Fruit fly (Drosophila melanogaster): ENCODE measurements around the gene RhoGAP16F.

The RhoGAP16F gene

DNA sequence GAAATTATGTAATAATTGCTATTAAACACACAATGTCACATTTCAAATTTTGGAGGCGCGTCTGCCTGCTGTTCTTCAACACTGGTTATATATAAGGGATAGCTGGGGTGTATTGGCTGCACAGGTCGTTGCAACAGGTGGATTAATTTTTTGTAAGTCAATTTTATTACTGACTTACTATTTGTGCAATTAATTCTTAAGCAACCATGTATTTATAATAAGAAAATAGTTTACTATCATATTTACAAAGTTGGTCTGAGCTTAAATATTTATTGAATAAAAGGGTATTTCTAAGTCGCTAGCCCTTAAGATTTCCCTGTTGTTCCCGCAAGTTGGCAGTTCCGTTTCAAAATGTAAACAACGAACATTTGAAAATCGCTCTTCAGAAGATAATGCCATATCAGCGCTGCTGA lies at the start of gene RhoGAP16F (continued):
- TF ChIP-seq CG18619 (GFP tag; optimal IDR thresholded peaks at IDR 0.05) (peak; percentile 79), gcm2 (GFP tag; optimal IDR thresholded peaks at IDR 0.05) (no peak), oc (tag; optimal IDR thresholded peaks at IDR 0.05) (peak; percentile 70), ac (GFP tag; optimal IDR thresholded peaks at IDR 0.05) (peak; percentile 33), Asciz (GFP tag; optimal IDR thresholded peaks at IDR 0.05) (peak; percentile 74), Poxn (GFP tag; IDR thresholded peaks at IDR 0.05) (no peak), hb (GFP tag; IDR thresholded peaks at IDR 0.05; ENCODE audit: partially characterized antibody) (no peak), Trl (optimal IDR thresholded peaks at IDR 0.05) (no peak), Trl (GFP tag; optimal IDR thresholded peaks at IDR 0.05) (peak; percentile 78), CG18476 (GFP tag; optimal IDR thresholded peaks at IDR 0.05) (peak; percentile 69), CrebB (tag; optimal IDR thresholded peaks at IDR 0.05) (peak; percentile 60), Bteb2 (GFP tag; optimal IDR thresholded peaks at IDR 0.05) (peak; percentile 71), HHEX (GFP tag; optimal IDR thresholded peaks at IDR 0.05) (peak; percentile 74), seq (GFP tag; IDR thresholded peaks at IDR 0.05) (peak; percentile 77), odd (GFP tag; optimal IDR thresholded peaks at IDR 0.05) (peak; percentile 64), CG2875 (GFP tag; optimal IDR thresholded peaks at IDR 0.05) (peak; percentile 51), CG11504 (tag; optimal IDR thresholded peaks at IDR 0.05) (peak; percentile 84), Sox100B (GFP tag; optimal IDR thresholded peaks at IDR 0.05) (peak; percentile 79), Oaz (GFP tag; IDR thresholded peaks at IDR 0.05) (peak; percentile 71; the same call in 1 of the 2 replicates), CG17829 (tag; optimal IDR thresholded peaks at IDR 0.05) (peak; percentile 86), CG14050 (GFP tag; IDR thresholded peaks at IDR 0.05) (peak; percentile 73), Optix (GFP tag; IDR thresholded peaks at IDR 0.05) (peak; percentile 68; the same call in 1 of the 3 replicates), Fer1 (GFP tag; optimal IDR thresholded peaks at IDR 0.05) (peak; percentile 79), CG11696 (GFP tag; IDR thresholded peaks at IDR 0.05) (peak; percentile 44), hkb (optimal IDR thresholded peaks at IDR 0.05) (no peak), hkb (GFP tag; IDR thresholded peaks at IDR 0.05) (peak; percentile 79), ato (GFP tag; IDR thresholded peaks at IDR 0.05; ENCODE audit: partially characterized antibody) (no peak), CG13624 (GFP tag; optimal IDR thresholded peaks at IDR 0.05) (peak; percentile 76), CG31224 (GFP tag; IDR thresholded peaks at IDR 0.05) (peak; percentile 80), CoRest (tag; optimal IDR thresholded peaks at IDR 0.05) (peak; percentile 90), dati (GFP tag; IDR thresholded peaks at IDR 0.05) (no peak), CG9797 (GFP tag; optimal IDR thresholded peaks at IDR 0.05) (no peak), CG15269 (tag; optimal IDR thresholded peaks at IDR 0.05) (peak; percentile 85), dpn (GFP tag; optimal IDR thresholded peaks at IDR 0.05) (peak; percentile 77 to 88), mirr (GFP tag; optimal IDR thresholded peaks at IDR 0.05) (peak; percentile 29), pzg (GFP tag; optimal IDR thresholded peaks at IDR 0.05) (peak; percentile 39), HLHmδ (GFP tag; optimal IDR thresholded peaks at IDR 0.05) (no peak), CG10321 (GFP tag; IDR thresholded peaks at IDR 0.05) (peak; percentile 43; the same call in 1 of the 2 replicates), CG8765 (GFP tag; IDR thresholded peaks at IDR 0.05) (peak; percentile 59), chn (GFP tag; optimal IDR thresholded peaks at IDR 0.05) (peak; percentile 84), CG2120 (GFP tag; optimal IDR thresholded peaks at IDR 0.05) (peak; percentile 92), CG11560 (tag; IDR thresholded peaks at IDR 0.05) (peak; percentile 64), bowl (GFP tag; IDR thresholded peaks at IDR 0.05) (0 out of 2 replicates have a peak, but pooled peaks have one; percentile 27), nom (GFP tag; optimal IDR thresholded peaks at IDR 0.05) (peak; percentile 60), CG42726 (GFP tag; IDR thresholded peaks at IDR 0.05; ENCODE audit: partially characterized antibody) (no peak), Dip3 (GFP tag; optimal IDR thresholded peaks at IDR 0.05) (peak; percentile 79), chm (GFP tag; IDR thresholded peaks at IDR 0.05) (peak; percentile 73), Elba2 (GFP tag; optimal IDR thresholded peaks at IDR 0.05) (peak; percentile 52), Myb (GFP tag; optimal IDR thresholded peaks at IDR 0.05) (peak; percentile 79), pnt (GFP tag; optimal IDR thresholded peaks at IDR 0.05) (peak; percentile 72), Hr51 (GFP tag; optimal IDR thresholded peaks at IDR 0.05) (peak; percentile 73 to 84)

All from whole organism, embryonic.